Worm (Caenorhabditis elegans) whole organism, mixed stage, embryonic: ENCODE data around the gene Y57A10C.1.

ENCODE experiments used
- bed-3 ChIP-seq: fragments of 200-800 bp; sonication (Bioruptor generic); optimal IDR thresholded peaks from 3 replicates; lab custom pipeline; 2018; ENCODE audit warnings: mild to moderate bottlenecking, missing genetic modification characterization, moderate library complexity, missing compliant biosample characterization
- elt-1 ChIP-seq: sonication (generic microtip); optimal IDR thresholded peaks from 2 replicates; lab custom pipeline; 2017; ENCODE audit warnings: missing genetic modification characterization, mild to moderate bottlenecking, missing compliant biosample characterization, antibody characterized with exemption, moderate library complexity, borderline replicate concordance; ENCODE audit not compliant: insufficient read depth
- lin-13 ChIP-seq: fragments of 150-350 bp; optimal IDR thresholded peaks from 2 replicates; lab custom pipeline; 2014; ENCODE audit warnings: missing biosample characterization, missing genetic modification characterization
- lsy-2 ChIP-seq: fragments of 150-350 bp; optimal IDR thresholded peaks from 2 replicates; lab custom pipeline; 2014; ENCODE audit warnings: missing biosample characterization, missing genetic modification characterization
- nhr-237 ChIP-seq: fragments of 150-350 bp; optimal IDR thresholded peaks from 2 replicates; lab custom pipeline; 2014; ENCODE audit warnings: missing biosample characterization, missing genetic modification characterization
- nhr-76 ChIP-seq: sonication (generic microtip); optimal IDR thresholded peaks from 2 replicates; lab custom pipeline; 2017; ENCODE audit warnings: missing biosample characterization, missing genetic modification characterization
- snpc-4 ChIP-seq: fragments of 150-350 bp; optimal IDR thresholded peaks from 2 replicates; lab custom pipeline; 2014; ENCODE audit warnings: missing biosample characterization, missing genetic modification characterization
- tbx-8 ChIP-seq: fragments of 200-800 bp; sonication (Bioruptor generic); optimal IDR thresholded peaks from 2 replicates; lab custom pipeline; 2018; ENCODE audit warnings: mild to moderate bottlenecking, missing genetic modification characterization, moderate library complexity, missing compliant biosample characterization
- unc-39 ChIP-seq: fragments of 150-350 bp; optimal IDR thresholded peaks from 2 replicates; lab custom pipeline; 2014; ENCODE audit warnings: missing biosample characterization, missing genetic modification characterization

DNA sequence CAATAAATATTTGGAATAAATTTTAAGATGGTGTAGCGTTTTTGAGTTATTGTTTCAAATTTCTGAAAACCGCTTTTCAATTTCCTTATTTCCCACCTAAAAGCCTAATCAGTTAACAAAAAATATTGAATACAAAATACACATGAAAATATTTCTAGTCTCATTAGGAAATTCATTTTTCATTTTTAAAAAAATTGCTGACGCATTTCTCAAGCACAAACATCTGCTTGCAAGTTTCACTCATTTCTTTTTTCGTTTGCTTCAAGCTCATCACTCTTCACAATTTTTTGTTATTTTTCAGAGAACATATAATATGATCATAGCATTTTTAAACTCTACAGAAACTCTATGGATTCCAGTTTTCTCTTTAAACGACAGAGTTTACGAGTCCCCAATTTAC, 24.3 kb downstream of the Y57A10C.1 start, which contains the start of gene sre-41:
- TF ChIP-seq unc-39 (tag; lab: Kevin White, UChicago) (no peak), lin-13 (tag; lab: Kevin White, UChicago) (no peak), nhr-237 (tag; lab: Kevin White, UChicago) (no peak), bed-3 (GFP tag; lab: Kevin White, UChicago) (no peak), lsy-2 (tag; lab: Kevin White, UChicago) (no peak), nhr-76 (tag; lab: Kevin White, UChicago) (no peak), elt-1 (tag; lab: Kevin White, UChicago) (no peak), snpc-4 (tag; lab: Kevin White, UChicago) (no peak), tbx-8 (GFP tag; lab: Kevin White, UChicago) (no peak)
